Worm (Caenorhabditis elegans): ENCODE results near the gene F59B1.8.

F59B1.8 gene

DNA sequence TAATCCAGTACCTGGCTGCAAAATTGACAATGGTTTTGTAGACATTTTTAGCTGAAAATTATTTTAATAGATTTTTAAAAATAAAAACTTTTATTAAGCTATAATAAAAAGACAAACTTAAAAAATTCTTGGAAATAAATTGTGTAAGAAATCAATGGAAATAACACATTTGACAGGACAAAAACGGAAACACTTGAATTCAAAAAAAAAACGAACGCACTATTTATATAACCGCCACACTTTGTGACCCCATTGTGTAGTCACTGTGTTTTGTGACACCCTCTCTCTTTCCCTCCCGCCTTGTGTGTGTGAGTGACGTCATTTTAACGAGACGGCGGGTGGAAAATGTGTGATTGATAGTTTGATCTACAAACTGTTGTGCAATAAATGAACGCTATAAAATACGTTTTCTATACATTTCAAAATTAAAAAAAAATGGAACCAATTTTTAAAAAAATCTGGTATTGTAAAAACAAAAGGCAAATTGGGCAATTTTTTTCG is at the start of gene F59B1.8 (continued):
- TF ChIP-seq Y105C5A.15 (GFP tag; IDR thresholded peaks at IDR 0.05), result no peak
- no peak for TF ChIP-seq lin-15B (tag; optimal IDR thresholded peaks at IDR 0.05)

DNA sequence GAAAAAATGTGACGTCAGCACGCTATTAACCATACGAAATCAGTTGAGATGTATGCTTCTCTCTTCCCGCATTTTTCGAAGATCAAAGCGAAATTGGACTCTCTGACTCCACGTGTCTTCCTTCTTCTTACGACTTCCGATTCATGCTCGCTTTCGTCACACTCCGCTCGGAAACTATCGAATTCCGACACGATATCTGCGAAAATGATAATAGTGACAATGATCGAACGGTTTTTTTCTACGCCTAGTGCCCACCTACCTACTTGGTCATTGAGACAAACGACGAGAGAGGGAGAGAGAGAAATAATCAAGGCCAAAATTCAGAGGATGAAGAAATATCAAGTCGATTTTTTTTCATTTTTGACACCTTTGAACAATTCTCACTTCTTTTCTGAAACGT is 49.6 kb upstream of the F59B1.8 start:
- TF ChIP-seq nhr-28 (tag; optimal IDR thresholded peaks at IDR 0.05) (peak; percentile 57), nhr-25 (tag; optimal IDR thresholded peaks at IDR 0.05; ENCODE audit: borderline replicate concordance, insufficient read depth) (no peak), mxl-3 (GFP tag; optimal IDR thresholded peaks at IDR 0.05) (peak; percentile 81), spr-3 (GFP tag; optimal IDR thresholded peaks at IDR 0.05) (no peak), nhr-76 (tag; optimal IDR thresholded peaks at IDR 0.05) (no peak), lin-38 (GFP tag; IDR thresholded peaks at IDR 0.05) (no peak), T26A8.4 (GFP tag; IDR thresholded peaks at IDR 0.05) (no peak), unc-62 (GFP tag; optimal IDR thresholded peaks at IDR 0.05 in 1 of 2) (no peak), unc-62 (tag; optimal IDR thresholded peaks at IDR 0.05) (no peak), Y48G9A.11 (GFP tag; IDR thresholded peaks at IDR 0.05) (no peak), hmg-1.1 (GFP tag; IDR thresholded peaks at IDR 0.05) (no peak), tag-97 (GFP tag; IDR thresholded peaks at IDR 0.05) (no peak)

DNA sequence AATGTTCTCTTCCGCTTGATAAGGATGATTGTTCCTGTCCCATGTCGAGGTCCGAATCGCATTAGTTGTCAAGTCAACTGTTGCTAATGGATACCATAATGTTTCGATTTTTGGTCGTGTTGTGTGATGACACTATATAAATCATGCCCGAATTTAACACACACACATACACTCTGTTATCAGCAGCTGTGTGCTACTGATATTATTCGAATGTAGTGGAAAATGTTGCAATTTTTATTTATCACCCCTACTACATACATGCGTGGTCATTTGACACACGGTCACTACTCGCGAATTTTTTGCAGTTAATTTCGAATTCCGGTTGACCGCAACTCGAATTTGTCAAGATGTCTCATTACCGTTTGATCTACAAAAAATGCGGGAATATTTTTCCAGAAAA is 48.6 kb upstream of the F59B1.8 start:
- no peak for TF ChIP-seq fos-1 (tag; optimal IDR thresholded peaks at IDR 0.05)
- peak; percentile 85 for TF ChIP-seq nhr-28 (tag; optimal IDR thresholded peaks at IDR 0.05)
- TF ChIP-seq unc-39 (tag; optimal IDR thresholded peaks at IDR 0.05), result no peak
- no peak for TF ChIP-seq egl-43 (GFP tag; IDR thresholded peaks at IDR 0.05)
- TF ChIP-seq ZK546.5 (tag; optimal IDR thresholded peaks at IDR 0.05), result no peak
- no peak for TF ChIP-seq F10B5.3 (tag; optimal IDR thresholded peaks at IDR 0.05)
- peak; percentile 27 for TF ChIP-seq hlh-30 (tag; optimal IDR thresholded peaks at IDR 0.05; ENCODE audit: insufficient read depth)
- no peak for TF ChIP-seq ama-1 (optimal IDR thresholded peaks at IDR 0.05)
- no peak for TF ChIP-seq nhr-48 (tag; optimal IDR thresholded peaks at IDR 0.05)
- no peak for TF ChIP-seq snpc-4 (tag; optimal IDR thresholded peaks at IDR 0.05)
- no peak for TF ChIP-seq vab-7 (GFP tag; IDR thresholded peaks at IDR 0.05)
- TF ChIP-seq T20F7.1 (GFP tag; optimal IDR thresholded peaks at IDR 0.05), result no peak
- TF ChIP-seq lin-29 (GFP tag; IDR thresholded peaks at IDR 0.05), result no peak
- no peak for TF ChIP-seq saeg-2 (GFP tag; IDR thresholded peaks at IDR 0.05)
- TF ChIP-seq mdl-1 (tag; optimal IDR thresholded peaks at IDR 0.05), result no peak
- TF ChIP-seq ZK337.2 (GFP tag; IDR thresholded peaks at IDR 0.05), result no peak
- no peak for TF ChIP-seq nhr-77 (tag; optimal IDR thresholded peaks at IDR 0.05)
- no peak for TF ChIP-seq nhr-6 (tag; optimal IDR thresholded peaks at IDR 0.05)
- peak; percentile 38 for TF ChIP-seq hlh-11 (tag; optimal IDR thresholded peaks at IDR 0.05)
- no peak for TF ChIP-seq egl-27 (tag; optimal IDR thresholded peaks at IDR 0.05)
- TF ChIP-seq dmd-9 (GFP tag; IDR thresholded peaks at IDR 0.05), result no peak
- no peak for TF ChIP-seq Y5F2A.4 (GFP tag; optimal IDR thresholded peaks at IDR 0.05)
- TF ChIP-seq hif-1 (tag; optimal IDR thresholded peaks at IDR 0.05), result no peak
- no peak for TF ChIP-seq rbr-2 (tag; optimal IDR thresholded peaks at IDR 0.05)
- peak; percentile 30; the same call in 1 of the 2 replicates for TF ChIP-seq dmd-6 (GFP tag; IDR thresholded peaks at IDR 0.05)
- no peak for TF ChIP-seq lin-38 (GFP tag; IDR thresholded peaks at IDR 0.05)
- TF ChIP-seq zip-11 (GFP tag; IDR thresholded peaks at IDR 0.05), result no peak
- no peak for TF ChIP-seq dpl-1 (GFP tag; optimal IDR thresholded peaks at IDR 0.05)
- no peak for TF ChIP-seq ztf-11 (tag; optimal IDR thresholded peaks at IDR 0.05)
- no peak for TF ChIP-seq Y105C5A.15 (GFP tag; IDR thresholded peaks at IDR 0.05)
- TF ChIP-seq unc-62 (GFP tag; optimal IDR thresholded peaks at IDR 0.05 in 1 of 2), result peak in 1 of 2 experiments; percentile 42
- no peak for TF ChIP-seq unc-62 (tag; optimal IDR thresholded peaks at IDR 0.05)
- no peak for TF ChIP-seq ztf-7 (tag; optimal IDR thresholded peaks at IDR 0.05)
- TF ChIP-seq arid-1 (GFP tag; conservative IDR thresholded peaks at IDR 0.05), result no peak
- no peak for TF ChIP-seq attf-4 (tag; optimal IDR thresholded peaks at IDR 0.05)
- no peak for TF ChIP-seq snpc-1.2 (GFP tag; IDR thresholded peaks at IDR 0.05)
- TF ChIP-seq php-3 (GFP tag; IDR thresholded peaks at IDR 0.05), result no peak
- no peak for TF ChIP-seq tag-97 (GFP tag; IDR thresholded peaks at IDR 0.05)
- TF ChIP-seq dmd-8 (GFP tag; IDR thresholded peaks at IDR 0.05), result no peak
- TF ChIP-seq mxl-3 (GFP tag; optimal IDR thresholded peaks at IDR 0.05), result no peak
- no peak for TF ChIP-seq lsy-2 (tag; optimal IDR thresholded peaks at IDR 0.05)
- no peak for TF ChIP-seq aha-1 (tag)

Measured in whole organism, L4 larva.